Worm (Caenorhabditis elegans) whole organism, mixed stage, embryonic: ENCODE measurements around the gene hsp-16.41.

Experiments
- blmp-1 ChIP-seq: fragments of 150-350 bp; optimal IDR thresholded peaks from 2 replicates; lab custom pipeline; 2014; ENCODE audit warnings: missing biosample characterization, missing genetic modification characterization
- ces-1 ChIP-seq: fragments of 150-350 bp; optimal IDR thresholded peaks from 2 replicates; lab custom pipeline; 2014; ENCODE audit warnings: missing biosample characterization, missing genetic modification reagents, missing genetic modification characterization
- nhr-237 ChIP-seq: fragments of 150-350 bp; optimal IDR thresholded peaks from 2 replicates; lab custom pipeline; 2014; ENCODE audit warnings: missing biosample characterization, missing genetic modification characterization
- unc-39 ChIP-seq: fragments of 150-350 bp; optimal IDR thresholded peaks from 2 replicates; lab custom pipeline; 2014; ENCODE audit warnings: missing biosample characterization, missing genetic modification characterization

- TF ChIP-seq blmp-1 (tag; lab: Kevin White, UChicago), result no peak
- no peak for TF ChIP-seq nhr-237 (tag; lab: Kevin White, UChicago)
- no peak for TF ChIP-seq unc-39 (tag; lab: Kevin White, UChicago)
- TF ChIP-seq ces-1 (GFP tag; lab: Kevin White, UChicago), result no peak
Observed at ce11 chrV:1771727-1772126, 33.3 kb upstream of the hsp-16.41 start, which contains the start of gene dhs-13.
